Worm (Caenorhabditis elegans) whole organism, mixed stage, embryonic: Measurements from ENCODE around the gene F46G11.4.

ENCODE experiments used
- blmp-1 ChIP-seq: fragments of 150-350 bp; optimal IDR thresholded peaks from 2 replicates; lab custom pipeline; 2014; ENCODE audit warnings: missing biosample characterization, missing genetic modification characterization
- drap-1 ChIP-seq: fragments of 200-800 bp; sonication (Bioruptor generic); optimal IDR thresholded peaks from 3 replicates; lab custom pipeline; 2018; ENCODE audit warnings: mild to moderate bottlenecking, missing genetic modification characterization, missing compliant biosample characterization
- elt-3 ChIP-seq: fragments of 150-350 bp; optimal IDR thresholded peaks from 2 replicates; lab custom pipeline; 2014; ENCODE audit warnings: missing biosample characterization, missing genetic modification characterization
- lsy-2 ChIP-seq: fragments of 150-350 bp; optimal IDR thresholded peaks from 2 replicates; lab custom pipeline; 2014; ENCODE audit warnings: missing biosample characterization, missing genetic modification characterization
- mab-5 ChIP-seq: fragments of 150-350 bp; optimal IDR thresholded peaks from 2 replicates; lab custom pipeline; 2014; ENCODE audit warnings: missing biosample characterization, missing genetic modification characterization
- nhr-76 ChIP-seq: sonication (generic microtip); optimal IDR thresholded peaks from 2 replicates; lab custom pipeline; 2017; ENCODE audit warnings: missing biosample characterization, missing genetic modification characterization
- pha-4 ChIP-seq: fragments of 150-350 bp; optimal IDR thresholded peaks from 2 replicates; lab custom pipeline; 2018; ENCODE audit warnings: missing biosample characterization, missing genetic modification reagents, missing genetic modification characterization
- sptf-1 ChIP-seq: sonication (generic microtip); optimal IDR thresholded peaks from 2 replicates; lab custom pipeline; 2017; ENCODE audit warnings: mild to moderate bottlenecking, missing genetic modification characterization, moderate library complexity, missing compliant biosample characterization
- tbx-8 ChIP-seq: fragments of 200-800 bp; sonication (Bioruptor generic); optimal IDR thresholded peaks from 2 replicates; lab custom pipeline; 2018; ENCODE audit warnings: mild to moderate bottlenecking, missing genetic modification characterization, moderate library complexity, missing compliant biosample characterization
- unc-39 ChIP-seq: fragments of 150-350 bp; optimal IDR thresholded peaks from 2 replicates; lab custom pipeline; 2014; ENCODE audit warnings: missing biosample characterization, missing genetic modification characterization
- unc-62 ChIP-seq: fragments of 150-350 bp; optimal IDR thresholded peaks from 2 replicates; lab custom pipeline; 2014; ENCODE audit warnings: missing biosample characterization, missing genetic modification reagents, missing genetic modification characterization
- ztf-11 ChIP-seq: fragments of 150-350 bp; optimal IDR thresholded peaks from 2 replicates; lab custom pipeline; 2014; ENCODE audit warnings: missing biosample characterization, missing genetic modification characterization

DNA sequence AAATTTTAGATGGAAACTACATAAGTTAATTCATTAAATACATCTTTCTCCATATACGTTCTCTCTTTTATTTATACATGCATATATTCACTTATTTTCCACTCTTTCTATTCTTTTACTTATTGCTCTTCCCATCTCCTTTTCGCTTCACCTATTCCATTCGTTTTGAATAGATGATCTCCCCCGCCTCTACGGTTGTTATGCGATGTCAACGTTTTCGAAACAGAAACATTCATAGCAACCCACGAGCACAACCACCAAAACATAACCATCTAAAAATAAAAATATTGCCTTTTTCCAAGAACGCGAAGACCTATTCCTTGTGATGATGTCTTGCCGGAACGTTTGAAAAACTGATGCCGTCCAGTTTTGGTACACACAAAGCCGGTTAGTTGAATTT, 25.1 kb downstream of the F46G11.4 start, which contains the start of gene sym-3:
- TF ChIP-seq tbx-8 (no peak), unc-62 (GFP tag; lab: Kevin White, UChicago) (no peak), nhr-76 (tag; lab: Kevin White, UChicago) (no peak), unc-39 (tag; lab: Kevin White, UChicago) (no peak), blmp-1 (tag; lab: Kevin White, UChicago) (no peak), pha-4 (no peak), ztf-11 (tag; lab: Kevin White, UChicago) (no peak), drap-1 (GFP tag; lab: Kevin White, UChicago) (no peak), mab-5 (tag; lab: Kevin White, UChicago) (no peak), sptf-1 (tag; lab: Kevin White, UChicago) (no peak), lsy-2 (no peak), elt-3 (tag; lab: Kevin White, UChicago) (no peak)
